Worm (Caenorhabditis elegans) whole organism, young adult: ENCODE results near the gene ttr-16.
A peak's percentile ranks its signal among the peaks of the same experiment; 100 is the strongest.

Experiments used
- B0019.2 ChIP-seq: fragments of 200-800 bp; sonication (Bioruptor generic); conservative IDR thresholded peaks from 2 replicates; pipeline ENCODE4 v1.3.6; 2022; ENCODE audit warnings: missing genetic modification reagents, missing genetic modification characterization, missing compliant biosample characterization
- B0035.1 ChIP-seq: sonication (generic microtip); optimal IDR thresholded peaks from 2 replicates; lab custom pipeline; 2016; ENCODE audit warnings: missing genetic modification characterization, mild to moderate bottlenecking, missing compliant biosample characterization, missing genotype, missing genetic modification reagents
- C06A6.2 ChIP-seq: fragments of 200-800 bp; sonication (Bioruptor generic); conservative IDR thresholded peaks from 2 replicates; pipeline ENCODE4 v1.3.6; 2022; ENCODE audit warnings: missing genetic modification characterization, missing compliant biosample characterization
- D2030.7 ChIP-seq: fragments of 200-800 bp; sonication (Bioruptor generic); IDR thresholded peaks from 2 replicates; pipeline ENCODE4 v1.3.6; 2022; ENCODE audit warnings: missing genetic modification reagents, missing genetic modification characterization, missing compliant biosample characterization
- F22D6.2 ChIP-seq: sonication (generic microtip); optimal IDR thresholded peaks from 2 replicates; lab custom pipeline; 2016; ENCODE audit warnings: mild to moderate bottlenecking, missing genetic modification characterization, missing compliant biosample characterization
- F39B2.1 ChIP-seq: fragments of 200-800 bp; sonication (Bioruptor generic); IDR thresholded peaks from 2 replicates; pipeline ENCODE4 v1.3.6; 2022; ENCODE audit warnings: missing genetic modification reagents, missing genetic modification characterization, missing compliant biosample characterization
- F49E8.2 ChIP-seq: sonication (generic microtip); optimal IDR thresholded peaks from 3 replicates; lab custom pipeline; 2017; ENCODE audit warnings: missing genetic modification characterization, mild to moderate bottlenecking, missing compliant biosample characterization, antibody characterized with exemption, moderate library complexity; ENCODE audit not compliant: insufficient read depth
- F57C9.4 ChIP-seq: sonication (generic microtip); optimal IDR thresholded peaks from 2 replicates; lab custom pipeline; 2017; ENCODE audit warnings: mild to moderate bottlenecking, missing genetic modification characterization, missing compliant biosample characterization
- T07F8.4 ChIP-seq: sonication (generic microtip); optimal IDR thresholded peaks from 2 replicates; lab custom pipeline; 2016; ENCODE audit warnings: mild to moderate bottlenecking, missing genetic modification characterization, moderate library complexity, missing compliant biosample characterization
- akir-1 ChIP-seq: fragments of 200-800 bp; sonication (Bioruptor generic); optimal IDR thresholded peaks from 2 replicates; lab custom pipeline; 2018; ENCODE audit warnings: mild to moderate bottlenecking, missing genetic modification characterization, moderate library complexity, missing compliant biosample characterization
- athp-1 ChIP-seq: sonication (generic microtip); optimal IDR thresholded peaks from 2 replicates; lab custom pipeline; 2017; ENCODE audit warnings: mild to moderate bottlenecking, missing genetic modification characterization, missing compliant biosample characterization
- bed-2 ChIP-seq: fragments of 200-800 bp; sonication (Bioruptor generic); IDR thresholded peaks from 2 replicates; pipeline ENCODE4 v1.3.6; 2022; ENCODE audit warnings: missing genetic modification reagents, missing genetic modification characterization, missing compliant biosample characterization
- cebp-1 ChIP-seq, 2 experiments: fragments of 200-800 bp in 1 of 2; sonication (Bioruptor generic) in 1 of 2; sonication (generic microtip) in 1 of 2; IDR thresholded peaks in 1 of 2; optimal IDR thresholded peaks in 1 of 2; 2 replicates each; pipeline versions ENCODE4 v1.3.6 to Lab custom; 2017 to 2022; ENCODE audit warnings: missing compliant biosample characterization in 2 of 2, missing genetic modification characterization in 2 of 2, mild to moderate bottlenecking in 1 of 2, missing genetic modification reagents in 1 of 2, moderate library complexity in 1 of 2
- ceh-58 ChIP-seq: fragments of 200-800 bp; sonication (Bioruptor generic); IDR thresholded peaks from 2 replicates; pipeline ENCODE4 v1.3.6; 2022; ENCODE audit warnings: missing genetic modification characterization, missing compliant biosample characterization
- ceh-91 ChIP-seq: fragments of 200-800 bp; sonication (Bioruptor generic); IDR thresholded peaks from 2 replicates; pipeline ENCODE4 v1.3.6; 2022; ENCODE audit warnings: missing genetic modification reagents, missing genetic modification characterization, missing compliant biosample characterization
- efl-1 ChIP-seq: fragments of 150-350 bp; optimal IDR thresholded peaks from 2 replicates; lab custom pipeline; 2014; ENCODE audit warnings: missing biosample characterization, missing genetic modification reagents, missing genetic modification characterization
- egl-44 ChIP-seq: fragments of 200-800 bp; sonication (Bioruptor generic); IDR thresholded peaks from 2 replicates; pipeline ENCODE4 v1.3.6; 2022; ENCODE audit warnings: missing genetic modification reagents, missing genetic modification characterization, missing compliant biosample characterization
- ets-4 ChIP-seq: fragments of 200-800 bp; sonication (Bioruptor generic); optimal IDR thresholded peaks from 2 replicates; lab custom pipeline; 2018; ENCODE audit warnings: mild to moderate bottlenecking, missing genetic modification characterization, missing compliant biosample characterization
- gei-17 ChIP-seq: fragments of 200-800 bp; sonication (Bioruptor generic); optimal IDR thresholded peaks from 2 replicates; lab custom pipeline; 2018; ENCODE audit warnings: mild to moderate bottlenecking, missing genetic modification characterization, missing compliant biosample characterization
- him-1 ChIP-seq: sonication (generic microtip); optimal IDR thresholded peaks from 2 replicates; lab custom pipeline; 2016; ENCODE audit warnings: missing genotype, missing genetic modification reagents, missing genetic modification characterization, missing compliant biosample characterization
- hmg-1.2 ChIP-seq: fragments of 200-800 bp; sonication (Bioruptor generic); IDR thresholded peaks from 2 replicates; pipeline ENCODE4 v1.3.6; 2022; ENCODE audit warnings: missing genetic modification reagents, missing genetic modification characterization, missing compliant biosample characterization
- hmg-20 ChIP-seq: fragments of 200-800 bp; sonication (Bioruptor generic); IDR thresholded peaks from 2 replicates; pipeline ENCODE4 v1.3.6; 2022; ENCODE audit warnings: missing genetic modification reagents, missing genetic modification characterization, missing compliant biosample characterization
- hrde-1 ChIP-seq: sonication (generic microtip); optimal IDR thresholded peaks from 2 replicates; lab custom pipeline; 2016; ENCODE audit warnings: missing genetic modification characterization, mild to moderate bottlenecking, missing compliant biosample characterization, moderate library complexity, missing genotype, missing genetic modification reagents, borderline replicate concordance
- lag-1 ChIP-seq: fragments of 200-800 bp; sonication (Bioruptor generic); IDR thresholded peaks from 2 replicates; pipeline ENCODE4 v1.3.6; 2022; ENCODE audit warnings: missing genetic modification reagents, missing genetic modification characterization, missing compliant biosample characterization
- lsl-1 ChIP-seq: fragments of 200-800 bp; sonication (Bioruptor generic); optimal IDR thresholded peaks from 2 replicates; lab custom pipeline; 2018; ENCODE audit warnings: mild to moderate bottlenecking, missing genetic modification characterization, moderate library complexity, missing compliant biosample characterization
- madf-10 ChIP-seq: sonication (generic microtip); optimal IDR thresholded peaks from 2 replicates; lab custom pipeline; 2016; ENCODE audit warnings: mild to moderate bottlenecking, missing genetic modification characterization, missing compliant biosample characterization
- madf-6 ChIP-seq: fragments of 200-800 bp; sonication (Bioruptor generic); IDR thresholded peaks from 2 replicates; pipeline ENCODE4 v1.3.6; 2022; ENCODE audit warnings: missing genetic modification reagents, missing genetic modification characterization, missing compliant biosample characterization
- mel-28 ChIP-seq: sonication (generic microtip); optimal IDR thresholded peaks from 2 replicates; lab custom pipeline; 2016; ENCODE audit warnings: borderline replicate concordance, mild to moderate bottlenecking, missing genetic modification characterization, missing compliant biosample characterization
- nfya-2 ChIP-seq: fragments of 200-800 bp; sonication (Bioruptor generic); IDR thresholded peaks from 2 replicates; pipeline ENCODE4 v1.3.6; 2022; ENCODE audit warnings: missing genetic modification reagents, missing genetic modification characterization, missing compliant biosample characterization
- nfyb-1 ChIP-seq: fragments of 200-800 bp; sonication (Bioruptor generic); IDR thresholded peaks from 2 replicates; pipeline ENCODE4 v1.3.6; 2022; ENCODE audit warnings: missing genetic modification reagents, missing genetic modification characterization, missing compliant biosample characterization
- nhr-27 ChIP-seq: fragments of 200-800 bp; sonication (Bioruptor generic); optimal IDR thresholded peaks from 2 replicates; lab custom pipeline; 2018; ENCODE audit warnings: mild to moderate bottlenecking, missing genetic modification characterization, moderate library complexity, missing compliant biosample characterization
- nhr-80 ChIP-seq: sonication (generic microtip); optimal IDR thresholded peaks from 2 replicates; lab custom pipeline; 2016; ENCODE audit warnings: missing genetic modification characterization, missing compliant biosample characterization
- rec-8 ChIP-seq, 2 experiments: sonication (generic microtip); optimal IDR thresholded peaks; 2 replicates each; lab custom pipeline; 2016; ENCODE audit warnings: mild to moderate bottlenecking in 2 of 2, missing genetic modification characterization in 2 of 2, missing genetic modification reagents in 2 of 2, missing genotype in 2 of 2, missing biosample characterization in 1 of 2, missing compliant biosample characterization in 1 of 2, moderate library complexity in 1 of 2
- repo-1 ChIP-seq: sonication (generic microtip); optimal IDR thresholded peaks from 2 replicates; lab custom pipeline; 2017; ENCODE audit warnings: mild to moderate bottlenecking, missing genetic modification characterization, missing compliant biosample characterization
- snpc-1.1 ChIP-seq: sonication (generic microtip); optimal IDR thresholded peaks from 2 replicates; lab custom pipeline; 2017; ENCODE audit warnings: missing genetic modification characterization, mild to moderate bottlenecking, missing compliant biosample characterization, antibody characterized with exemption, moderate library complexity, missing genotype, missing genetic modification reagents; ENCODE audit not compliant: insufficient read depth
- snpc-1.3 ChIP-seq: sonication (generic microtip); optimal IDR thresholded peaks from 2 replicates; lab custom pipeline; 2017; ENCODE audit warnings: missing genetic modification characterization, mild to moderate bottlenecking, missing compliant biosample characterization, antibody characterized with exemption, moderate library complexity, missing genotype, missing genetic modification reagents; ENCODE audit not compliant: insufficient read depth
- somi-1 ChIP-seq: fragments of 200-800 bp; sonication (Bioruptor generic); optimal IDR thresholded peaks from 2 replicates; lab custom pipeline; 2018; ENCODE audit warnings: mild to moderate bottlenecking, missing genetic modification characterization, missing compliant biosample characterization
- sptf-2 ChIP-seq: fragments of 200-800 bp; sonication (Bioruptor generic); optimal IDR thresholded peaks from 2 replicates; lab custom pipeline; 2018; ENCODE audit warnings: mild to moderate bottlenecking, missing genetic modification characterization, missing compliant biosample characterization
- tbp1 ChIP-seq: fragments of 200-800 bp; sonication (Bioruptor generic); optimal IDR thresholded peaks from 2 replicates; lab custom pipeline; 2018; ENCODE audit warnings: mild to moderate bottlenecking, missing genetic modification characterization, missing compliant biosample characterization
- tlf-1 ChIP-seq: fragments of 200-800 bp; sonication (Bioruptor generic); optimal IDR thresholded peaks from 2 replicates; lab custom pipeline; 2018; ENCODE audit warnings: mild to moderate bottlenecking, missing genetic modification characterization, missing compliant biosample characterization
- unc-130 ChIP-seq: sonication (generic microtip); optimal IDR thresholded peaks from 2 replicates; lab custom pipeline; 2016; ENCODE audit warnings: missing genetic modification reagents, missing genetic modification characterization, missing compliant biosample characterization
- zim-3 ChIP-seq: sonication (generic microtip); optimal IDR thresholded peaks from 2 replicates; lab custom pipeline; 2017; ENCODE audit warnings: mild to moderate bottlenecking, missing genetic modification characterization, moderate library complexity, missing compliant biosample characterization
- ztf-18 ChIP-seq: sonication (generic microtip); optimal IDR thresholded peaks from 2 replicates; lab custom pipeline; 2016; ENCODE audit warnings: missing genotype, mild to moderate bottlenecking, missing genetic modification characterization, missing compliant biosample characterization
- ztf-25 ChIP-seq: fragments of 200-800 bp; sonication (Bioruptor generic); IDR thresholded peaks from 2 replicates; pipeline ENCODE4 v1.3.6; 2022; ENCODE audit warnings: missing genetic modification reagents, missing genetic modification characterization, missing compliant biosample characterization
- ztf-3 ChIP-seq: fragments of 200-800 bp; sonication (Bioruptor generic); optimal IDR thresholded peaks from 2 replicates; lab custom pipeline; 2018; ENCODE audit warnings: mild to moderate bottlenecking, missing genetic modification characterization, missing compliant biosample characterization
- ztf-6 ChIP-seq: fragments of 200-800 bp; sonication (Bioruptor generic); IDR thresholded peaks from 2 replicates; pipeline ENCODE4 v1.3.6; 2022; ENCODE audit warnings: missing genetic modification reagents, missing genetic modification characterization, missing compliant biosample characterization

The ttr-16 gene

ce11 chrIV:11037118-11037719 is 26.7 kb downstream of the ttr-16 start (continued):
- TF ChIP-seq F39B2.1 (GFP tag; lab: Robert Waterston, UW), result no peak
- no peak for TF ChIP-seq gei-17 (GFP tag; lab: Kevin White, UChicago)
- TF ChIP-seq ztf-3 (GFP tag; lab: Kevin White, UChicago), result no peak
- TF ChIP-seq nhr-80 (tag; lab: Kevin White, UChicago), result peak; percentile 67
- TF ChIP-seq hmg-20 (GFP tag; lab: Robert Waterston, UW), result no peak
- no peak for TF ChIP-seq bed-2 (GFP tag; lab: Robert Waterston, UW)
- TF ChIP-seq mel-28 (tag; lab: Kevin White, UChicago), result no peak
- TF ChIP-seq nfya-2 (GFP tag; lab: Robert Waterston, UW), result no peak
- no peak for TF ChIP-seq F22D6.2 (tag; lab: Kevin White, UChicago)
- TF ChIP-seq ceh-91, result no peak
- no peak for TF ChIP-seq akir-1
- no peak for TF ChIP-seq ztf-25 (GFP tag; lab: Robert Waterston, UW)
- no peak for TF ChIP-seq egl-44
- no peak for TF ChIP-seq ztf-6 (GFP tag; lab: Robert Waterston, UW)
- no peak for TF ChIP-seq zim-3
- no peak for TF ChIP-seq sptf-2
- no peak for TF ChIP-seq ets-4 (GFP tag; lab: Kevin White, UChicago)
- peak; percentile 24 for TF ChIP-seq F49E8.2 (tag; lab: Kevin White, UChicago)
- peak; percentile 7 for TF ChIP-seq ztf-18 (tag; lab: Kevin White, UChicago)
- no peak for TF ChIP-seq hrde-1 (tag; lab: Kevin White, UChicago)
- no peak for TF ChIP-seq F57C9.4 (tag; lab: Kevin White, UChicago)
- TF ChIP-seq athp-1 (tag; lab: Kevin White, UChicago), result peak; percentile 16
- no peak for TF ChIP-seq rec-8 (tag; optimal IDR thresholded peaks at IDR 0.05; lab: Kevin White, UChicago)
- no peak for TF ChIP-seq madf-10 (tag; lab: Kevin White, UChicago)
- no peak for TF ChIP-seq efl-1 (GFP tag; lab: Kevin White, UChicago)
- TF ChIP-seq D2030.7 (GFP tag; lab: Robert Waterston, UW), result no peak; the same call in 1 of the 2 replicates

ce11 chrIV:11036222-11036621 is 27.7 kb downstream of the ttr-16 start, which contains the start of gene fkb-1:
Gene fkb-1 (plus strand): TSS chrIV:11036582.
- TF ChIP-seq hmg-1.2 (GFP tag; lab: Robert Waterston, UW) (peak; percentile 46; the same call in 1 of the 2 replicates), F22D6.2 (tag; lab: Kevin White, UChicago) (no peak), repo-1 (no peak), snpc-1.1 (tag; lab: Kevin White, UChicago) (no peak), ets-4 (GFP tag; lab: Kevin White, UChicago) (no peak), lsl-1 (peak; percentile 20), lag-1 (GFP tag; lab: Robert Waterston, UW) (no peak), rec-8 (tag; optimal IDR thresholded peaks at IDR 0.05; lab: Kevin White, UChicago) (no peak), somi-1 (GFP tag; lab: Kevin White, UChicago) (no peak), B0035.1 (tag; lab: Kevin White, UChicago) (no peak), tbp1 (GFP tag; lab: Kevin White, UChicago) (no peak), C06A6.2 (GFP tag; lab: Robert Waterston, UW) (no peak), snpc-1.3 (tag; lab: Kevin White, UChicago) (no peak), zim-3 (no peak), nhr-27 (tag; lab: Kevin White, UChicago) (no peak), nfyb-1 (GFP tag; lab: Robert Waterston, UW) (no peak), T07F8.4 (no peak), him-1 (tag; lab: Kevin White, UChicago) (no peak), unc-130 (GFP tag; lab: Kevin White, UChicago) (no peak), cebp-1 (GFP tag; IDR thresholded peaks at IDR 0.05; lab: Robert Waterston, UW) (no peak), cebp-1 (tag; optimal IDR thresholded peaks at IDR 0.05; lab: Kevin White, UChicago) (peak; percentile 47), nhr-80 (tag; lab: Kevin White, UChicago) (peak; percentile 48), ceh-58 (GFP tag; lab: Robert Waterston, UW) (no peak), B0019.2 (GFP tag; lab: Robert Waterston, UW) (no peak), tlf-1 (GFP tag; lab: Kevin White, UChicago) (no peak), madf-6 (GFP tag; lab: Robert Waterston, UW) (no peak)
